Worm (Caenorhabditis elegans): ENCODE data around the gene K03B8.14.

- no peak for TF ChIP-seq him-1 (tag; optimal IDR thresholded peaks at IDR 0.05)
- no peak for TF ChIP-seq W03F9.2 (tag; optimal IDR thresholded peaks at IDR 0.05)
These were observed 7.3 kb upstream of the K03B8.14 start, which contains the start of gene F55C10.5 for ce11 chrV:11383032-11383431.
